Fruit fly (Drosophila melanogaster) whole organism, embryonic: ENCODE data around the gene Baldspot.
A peak's percentile ranks its signal among the peaks of the same experiment; 100 is the strongest.

Experiments
- Abd-B ChIP-seq: fragments of 200-800 bp; sonication (Bioruptor generic); optimal IDR thresholded peaks from 2 replicates; lab custom pipeline; 2018; ENCODE audit warnings: missing biosample characterization, mild to moderate bottlenecking, missing genetic modification characterization, moderate library complexity
- Bteb2 ChIP-seq: fragments of 200-800 bp; sonication (Bioruptor generic); optimal IDR thresholded peaks from 2 replicates; lab custom pipeline; 2016; ENCODE audit warnings: missing biosample characterization, missing genetic modification characterization
- CG11695 ChIP-seq: fragments of 200-800 bp; sonication (Bioruptor generic); IDR thresholded peaks from 3 replicates; pipeline ENCODE4 v1.3.6; 2022; ENCODE audit warnings: missing biosample characterization, missing genetic modification characterization
- CG11723 ChIP-seq: fragments of 200-800 bp; sonication (Bioruptor generic); optimal IDR thresholded peaks from 2 replicates; lab custom pipeline; 2017; ENCODE audit warnings: missing biosample characterization, mild to moderate bottlenecking, missing genetic modification characterization
- CG15073 ChIP-seq: fragments of 200-800 bp; sonication (Bioruptor generic); optimal IDR thresholded peaks from 2 replicates; lab custom pipeline; 2016; ENCODE audit warnings: missing biosample characterization, missing genetic modification characterization
- CG1603 ChIP-seq: fragments of 200-800 bp; sonication (Bioruptor generic); optimal IDR thresholded peaks from 2 replicates; lab custom pipeline; 2019; ENCODE audit warnings: missing biosample characterization, mild to moderate bottlenecking, missing genetic modification characterization, moderate library complexity
- CG31365 ChIP-seq: fragments of 200-800 bp; sonication (Bioruptor generic); optimal IDR thresholded peaks from 2 replicates; lab custom pipeline; 2018; ENCODE audit warnings: missing biosample characterization, mild to moderate bottlenecking, missing genetic modification characterization
- CG33213 ChIP-seq: fragments of 200-800 bp; sonication (Bioruptor generic); optimal IDR thresholded peaks from 3 replicates; lab custom pipeline; 2016; ENCODE audit warnings: missing biosample characterization, missing genetic modification characterization
- CG3847 ChIP-seq: fragments of 200-800 bp; sonication (Bioruptor generic); IDR thresholded peaks from 2 replicates; pipeline ENCODE4 v1.3.6; 2022; ENCODE audit warnings: missing biosample characterization, missing genetic modification characterization
- CG6683 ChIP-seq: fragments of 200-800 bp; sonication (Bioruptor generic); optimal IDR thresholded peaks from 2 replicates; lab custom pipeline; 2017; ENCODE audit warnings: missing biosample characterization, mild to moderate bottlenecking, missing genetic modification characterization, missing genetic modification reagents
- CG7372 ChIP-seq: fragments of 200-800 bp; sonication (Bioruptor generic); IDR thresholded peaks from 2 replicates; pipeline ENCODE4 v1.3.6; 2022; ENCODE audit warnings: missing biosample characterization, missing genetic modification characterization
- CG7928 ChIP-seq: fragments of 200-800 bp; sonication (Bioruptor generic); optimal IDR thresholded peaks from 2 replicates; lab custom pipeline; 2017; ENCODE audit warnings: missing biosample characterization, mild to moderate bottlenecking, missing genetic modification characterization
- CG7963 ChIP-seq: fragments of 200-800 bp; sonication (Bioruptor generic); IDR thresholded peaks from 3 replicates; pipeline ENCODE4 v1.3.6; 2022; ENCODE audit warnings: missing biosample characterization, missing genetic modification characterization; ENCODE audit not compliant: partially characterized antibody
- CG8359 ChIP-seq: fragments of 200-800 bp; sonication (Bioruptor generic); optimal IDR thresholded peaks from 2 replicates; lab custom pipeline; 2017; ENCODE audit warnings: missing biosample characterization, mild to moderate bottlenecking, missing genetic modification characterization, borderline replicate concordance
- CG8924 ChIP-seq: fragments of 200-800 bp; optimal IDR thresholded peaks from 3 replicates; lab custom pipeline; 2019; ENCODE audit warnings: missing biosample characterization, mild to moderate bottlenecking, missing genetic modification characterization, moderate library complexity
- CG9609 ChIP-seq: fragments of 200-800 bp; sonication (Bioruptor generic); optimal IDR thresholded peaks from 3 replicates; lab custom pipeline; 2016; ENCODE audit warnings: missing biosample characterization, missing genetic modification characterization
- CG9932 ChIP-seq: fragments of 200-800 bp; sonication (Bioruptor generic); IDR thresholded peaks from 2 replicates; pipeline ENCODE4 v1.3.6; 2022; ENCODE audit warnings: missing biosample characterization, missing genetic modification characterization
- CTCF ChIP-seq: fragments of 200-800 bp; sonication (Bioruptor generic); optimal IDR thresholded peaks from 2 replicates; lab custom pipeline; 2017; ENCODE audit warnings: missing biosample characterization, mild to moderate bottlenecking, missing genetic modification characterization, moderate library complexity
- Chrac-16 ChIP-seq: fragments of 200-800 bp; sonication (Bioruptor generic); optimal IDR thresholded peaks from 3 replicates; lab custom pipeline; 2016; ENCODE audit warnings: missing biosample characterization, missing genetic modification characterization
- D19B ChIP-seq: fragments of 200-800 bp; sonication (Bioruptor generic); optimal IDR thresholded peaks from 2 replicates; lab custom pipeline; 2017; ENCODE audit warnings: missing biosample characterization, mild to moderate bottlenecking, missing genetic modification characterization
- Dll ChIP-seq: fragments of 200-800 bp; sonication (Bioruptor generic); IDR thresholded peaks from 4 replicates; pipeline ENCODE4 v1.3.6; 2022; ENCODE audit warnings: missing biosample characterization, missing genetic modification characterization; ENCODE audit not compliant: partially characterized antibody
- Elba2 ChIP-seq: fragments of 200-800 bp; sonication (Bioruptor generic); optimal IDR thresholded peaks from 3 replicates; lab custom pipeline; 2016; ENCODE audit warnings: missing biosample characterization, missing genetic modification characterization
- Fer3 ChIP-seq: fragments of 200-800 bp; sonication (Bioruptor generic); optimal IDR thresholded peaks from 2 replicates; lab custom pipeline; 2018; ENCODE audit warnings: missing biosample characterization, mild to moderate bottlenecking, missing genetic modification characterization, moderate library complexity
- Hmr ChIP-seq: fragments of 200-800 bp; sonication (Bioruptor generic); optimal IDR thresholded peaks from 3 replicates; lab custom pipeline; 2017; ENCODE audit warnings: mild to moderate bottlenecking, missing biosample characterization, missing genetic modification reagents, missing genetic modification characterization
- Hmx ChIP-seq: fragments of 200-800 bp; sonication (Bioruptor generic); optimal IDR thresholded peaks from 2 replicates; lab custom pipeline; 2016; ENCODE audit warnings: missing biosample characterization, missing genetic modification characterization
- Hr51 ChIP-seq, 2 experiments: fragments of 200-800 bp; sonication (Bioruptor generic); optimal IDR thresholded peaks; 2 replicates in 1 of 2; 3 replicates in 1 of 2; lab custom pipeline; 2016 to 2018; ENCODE audit warnings: missing biosample characterization in 2 of 2, missing genetic modification characterization in 2 of 2, mild to moderate bottlenecking in 1 of 2, moderate library complexity in 1 of 2
- Oaz ChIP-seq: fragments of 200-800 bp; sonication (Bioruptor generic); IDR thresholded peaks from 2 replicates; pipeline ENCODE4 v1.3.6; 2022; ENCODE audit warnings: missing biosample characterization, missing genetic modification characterization
- Stat92E ChIP-seq, 3 experiments: fragments of >200 bp in 2 of 3; fragments of 200-800 bp in 1 of 3; sonication (Bioruptor generic) in 1 of 3; optimal IDR thresholded peaks; 2 replicates each; lab custom pipeline; 2017 to 2019; ENCODE audit warnings: missing biosample characterization in 3 of 3, missing genetic modification characterization in 3 of 3, mild to moderate bottlenecking in 1 of 3, moderate library complexity in 1 of 3
- TFAM ChIP-seq: fragments of 200-800 bp; sonication (Bioruptor generic); optimal IDR thresholded peaks from 2 replicates; lab custom pipeline; 2017; ENCODE audit warnings: missing biosample characterization, missing genetic modification characterization, inconsistent platforms
- ap ChIP-seq: fragments of 200-800 bp; sonication (Bioruptor generic); IDR thresholded peaks from 2 replicates; pipeline ENCODE4 v1.3.6; 2022; ENCODE audit warnings: missing biosample characterization, missing genetic modification characterization
- ato ChIP-seq: fragments of 200-800 bp; sonication (Bioruptor generic); IDR thresholded peaks from 2 replicates; pipeline ENCODE4 v1.3.6; 2022; ENCODE audit warnings: missing biosample characterization, missing genetic modification characterization; ENCODE audit not compliant: partially characterized antibody
- bab2 ChIP-seq: fragments of 200-800 bp; sonication (Bioruptor generic); optimal IDR thresholded peaks from 2 replicates; lab custom pipeline; 2016; ENCODE audit warnings: missing biosample characterization, missing genetic modification characterization
- bcd ChIP-seq: fragments of 200-800 bp; sonication (Bioruptor generic); optimal IDR thresholded peaks from 2 replicates; lab custom pipeline; 2017; ENCODE audit warnings: missing biosample characterization, mild to moderate bottlenecking, missing genetic modification characterization
- bigmax ChIP-seq: fragments of 200-800 bp; sonication (Bioruptor generic); optimal IDR thresholded peaks from 2 replicates; lab custom pipeline; 2018; ENCODE audit warnings: missing biosample characterization, mild to moderate bottlenecking, missing genetic modification characterization
- caup ChIP-seq: fragments of 200-800 bp; sonication (Bioruptor generic); optimal IDR thresholded peaks from 3 replicates; lab custom pipeline; 2017; ENCODE audit warnings: missing biosample characterization, mild to moderate bottlenecking, missing genetic modification characterization, moderate library complexity; ENCODE audit not compliant: severe bottlenecking
- chn ChIP-seq: fragments of 200-800 bp; sonication (Bioruptor generic); optimal IDR thresholded peaks from 2 replicates; lab custom pipeline; 2016; ENCODE audit warnings: missing biosample characterization, missing genetic modification characterization
- eve ChIP-seq, 2 experiments: fragments of >200 bp; optimal IDR thresholded peaks; 2 replicates each; lab custom pipeline; 2017; ENCODE audit warnings: missing biosample characterization in 2 of 2, missing genetic modification characterization in 2 of 2
- ewg ChIP-seq: fragments of 200-800 bp; sonication (Bioruptor generic); optimal IDR thresholded peaks from 3 replicates; lab custom pipeline; 2017; ENCODE audit warnings: mild to moderate bottlenecking, missing biosample characterization, missing genetic modification reagents, missing genetic modification characterization
- fd3F ChIP-seq: fragments of 200-800 bp; sonication (Bioruptor generic); optimal IDR thresholded peaks from 2 replicates; lab custom pipeline; 2018; ENCODE audit warnings: missing biosample characterization, mild to moderate bottlenecking, missing genetic modification characterization, moderate library complexity
- gsb-n ChIP-seq: fragments of 200-800 bp; sonication (Bioruptor generic); optimal IDR thresholded peaks from 3 replicates; lab custom pipeline; 2018; ENCODE audit warnings: missing biosample characterization, mild to moderate bottlenecking, missing genetic modification characterization
- hbn ChIP-seq: fragments of 200-800 bp; sonication (Bioruptor generic); IDR thresholded peaks from 2 replicates; pipeline ENCODE4 v1.3.6; 2022; ENCODE audit warnings: missing biosample characterization, missing genetic modification characterization; ENCODE audit not compliant: partially characterized antibody
- lmd ChIP-seq: fragments of 200-800 bp; sonication (Bioruptor generic); IDR thresholded peaks from 2 replicates; pipeline ENCODE4 v1.3.6; 2022; ENCODE audit warnings: missing biosample characterization, missing genetic modification characterization
- mam ChIP-seq: fragments of 200-800 bp; sonication (Bioruptor generic); optimal IDR thresholded peaks from 3 replicates; lab custom pipeline; 2016; ENCODE audit warnings: missing biosample characterization, missing genetic modification characterization
- mld ChIP-seq: fragments of 200-800 bp; sonication (Bioruptor generic); IDR thresholded peaks from 3 replicates; pipeline ENCODE4 v1.3.6; 2022; ENCODE audit warnings: missing biosample characterization, missing genetic modification characterization; ENCODE audit not compliant: partially characterized antibody
- pzg ChIP-seq: fragments of 200-800 bp; sonication (Bioruptor generic); optimal IDR thresholded peaks from 3 replicates; lab custom pipeline; 2018; ENCODE audit warnings: missing biosample characterization, mild to moderate bottlenecking, missing genetic modification characterization, moderate library complexity
- ranshi ChIP-seq: fragments of 200-800 bp; sonication (Bioruptor generic); IDR thresholded peaks from 2 replicates; pipeline ENCODE4 v1.3.6; 2022; ENCODE audit warnings: missing biosample characterization, missing genetic modification characterization
- repo ChIP-seq: fragments of 200-800 bp; sonication (Bioruptor generic); optimal IDR thresholded peaks from 2 replicates; lab custom pipeline; 2016; ENCODE audit warnings: missing biosample characterization, missing genetic modification characterization
- sens ChIP-seq: fragments of 200-800 bp; sonication (Bioruptor generic); peaks from one replicate; lab custom pipeline; 2016; ENCODE audit warnings: missing biosample characterization, missing genetic modification characterization
- sisA ChIP-seq: fragments of 200-800 bp; sonication (Bioruptor generic); IDR thresholded peaks from 2 replicates; pipeline ENCODE4 v1.3.6; 2022; ENCODE audit warnings: missing biosample characterization, missing genetic modification characterization
- trh ChIP-seq: fragments of 200-800 bp; sonication (Bioruptor generic); optimal IDR thresholded peaks from 2 replicates; lab custom pipeline; 2016; ENCODE audit warnings: missing biosample characterization, missing genetic modification characterization

Gene Baldspot

DNA sequence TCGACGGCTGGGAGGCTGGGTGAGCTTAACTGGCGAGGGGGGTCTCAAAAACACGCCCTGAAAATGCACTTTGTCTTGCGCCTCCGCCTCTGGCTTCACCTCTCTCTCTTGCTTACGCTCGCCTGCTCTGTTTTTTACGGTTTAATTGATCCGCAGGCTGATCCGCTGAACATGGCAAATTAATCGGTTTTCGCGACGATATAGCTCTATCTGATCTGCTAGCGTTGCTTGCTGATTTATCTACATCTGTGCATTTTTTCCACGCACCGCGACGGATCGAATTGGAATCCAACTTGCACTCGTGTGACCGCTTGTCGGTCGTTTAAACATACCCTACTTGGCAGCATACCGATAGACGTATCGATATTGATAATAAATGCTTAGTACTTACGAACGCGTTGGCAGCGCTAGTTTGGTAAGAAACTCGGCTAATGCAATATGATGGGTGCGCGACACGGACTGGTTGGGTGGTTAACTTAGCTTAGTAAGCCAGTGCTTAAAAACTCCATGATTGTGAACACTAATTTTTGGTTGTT lies 13.8 kb downstream of the Baldspot start, which contains the start of gene Abl (continued):
- TF ChIP-seq CG31365 (tag; lab: Kevin White, UChicago) (no peak), Dll (GFP tag; lab: Robert Waterston, UW) (peak; percentile 81), bigmax (GFP tag; lab: Kevin White, UChicago) (peak; percentile 52), lmd (peak; percentile 52; the same call in 1 of the 2 replicates), bcd (GFP tag; lab: Kevin White, UChicago) (peak; percentile 44), CG3847 (GFP tag; lab: Robert Waterston, UW) (peak; percentile 93), Abd-B (GFP tag; lab: Kevin White, UChicago) (peak; percentile 85), CG8359 (GFP tag; lab: Kevin White, UChicago) (peak; percentile 15), Bteb2 (GFP tag; lab: Kevin White, UChicago) (peak; percentile 73), fd3F (GFP tag; lab: Kevin White, UChicago) (peak; percentile 25), repo (peak; percentile 89), eve (GFP tag; optimal IDR thresholded peaks at IDR 0.05; lab: Kevin White, UChicago) (no peak), Chrac-16 (GFP tag; lab: Kevin White, UChicago) (peak; percentile 61), Stat92E (GFP tag; optimal IDR thresholded peaks at IDR 0.05; lab: Kevin White, UChicago) (peak in 1 of 3 experiments; percentile 85), Hr51 (GFP tag; optimal IDR thresholded peaks at IDR 0.05; lab: Kevin White, UChicago) (peak; percentile 27 to 76), gsb-n (tag; lab: Kevin White, UChicago) (peak; percentile 75), Oaz (GFP tag; lab: Robert Waterston, UW) (no peak), Elba2 (GFP tag; lab: Kevin White, UChicago) (peak; percentile 84), trh (GFP tag; lab: Kevin White, UChicago) (no peak), sens (GFP tag; lab: Kevin White, UChicago) (peak; percentile 91), ato (GFP tag; lab: Robert Waterston, UW) (peak; percentile 61), mam (GFP tag; lab: Kevin White, UChicago) (peak; percentile 82), sisA (GFP tag; lab: Robert Waterston, UW) (peak; percentile 34; the same call in 1 of the 2 replicates), D19B (GFP tag; lab: Kevin White, UChicago) (no peak), Hmx (GFP tag; lab: Kevin White, UChicago) (no peak), chn (GFP tag; lab: Kevin White, UChicago) (peak; percentile 58), CG7372 (GFP tag; lab: Robert Waterston, UW) (no peak), CG9609 (GFP tag; lab: Kevin White, UChicago) (peak; percentile 67), CG7928 (GFP tag; lab: Kevin White, UChicago) (peak; percentile 63), TFAM (no peak), Hmr (GFP tag; lab: Kevin White, UChicago) (peak; percentile 95), ap (no peak), CTCF (GFP tag; lab: Kevin White, UChicago) (peak; percentile 61), CG8924 (peak; percentile 47), mld (GFP tag; lab: Robert Waterston, UW) (peak; percentile 62; the same call in 1 of the 3 replicates), CG11695 (GFP tag; lab: Robert Waterston, UW) (no peak), hbn (GFP tag; lab: Robert Waterston, UW) (peak; percentile 82), ewg (GFP tag; lab: Kevin White, UChicago) (peak; percentile 29), Fer3 (tag; lab: Kevin White, UChicago) (peak; percentile 62), CG6683 (GFP tag; lab: Kevin White, UChicago) (peak; percentile 34), ranshi (GFP tag; lab: Robert Waterston, UW) (no peak), CG7963 (peak; percentile 67), CG1603 (tag; lab: Kevin White, UChicago) (peak; percentile 94), CG15073 (GFP tag; lab: Kevin White, UChicago) (no peak), CG11723 (GFP tag; lab: Kevin White, UChicago) (no peak), bab2 (peak; percentile 41), CG9932 (GFP tag; lab: Robert Waterston, UW) (peak; percentile 88), pzg (GFP tag; lab: Kevin White, UChicago) (peak; percentile 100), caup (GFP tag; lab: Kevin White, UChicago) (peak; percentile 66), CG33213 (GFP tag; lab: Kevin White, UChicago) (peak; percentile 97)
